Fruit fly (Drosophila melanogaster) whole organism, embryonic: ENCODE results near the gene Trf4-1.

ENCODE experiments used
- B-H2 ChIP-seq: fragments of 200-800 bp; sonication (Bioruptor generic); optimal IDR thresholded peaks from 2 replicates; lab custom pipeline; 2018; ENCODE audit warnings: missing biosample characterization, mild to moderate bottlenecking, missing genetic modification characterization
- Bteb2 ChIP-seq: fragments of 200-800 bp; sonication (Bioruptor generic); optimal IDR thresholded peaks from 2 replicates; lab custom pipeline; 2016; ENCODE audit warnings: missing biosample characterization, missing genetic modification characterization
- CG10267 ChIP-seq: fragments of 200-800 bp; sonication (Bioruptor generic); optimal IDR thresholded peaks from 2 replicates; lab custom pipeline; 2018; ENCODE audit warnings: missing biosample characterization, mild to moderate bottlenecking, missing genetic modification characterization, moderate library complexity
- CG10431 ChIP-seq: fragments of 200-800 bp; sonication (Bioruptor generic); optimal IDR thresholded peaks from 3 replicates; lab custom pipeline; 2018; ENCODE audit warnings: missing biosample characterization, mild to moderate bottlenecking, missing genetic modification characterization
- CG10462 ChIP-seq: fragments of 200-800 bp; sonication (Bioruptor generic); optimal IDR thresholded peaks from 2 replicates; lab custom pipeline; 2016; ENCODE audit warnings: missing biosample characterization, missing genetic modification characterization
- CG11696 ChIP-seq: fragments of 200-800 bp; sonication (Bioruptor generic); IDR thresholded peaks from 2 replicates; pipeline ENCODE4 v1.3.6; 2022; ENCODE audit warnings: missing biosample characterization, missing genetic modification characterization
- CG1233 ChIP-seq: fragments of 200-800 bp; sonication (Bioruptor generic); optimal IDR thresholded peaks from 4 replicates; lab custom pipeline; 2018; ENCODE audit warnings: missing biosample characterization, mild to moderate bottlenecking, missing genetic modification characterization
- CG13123 ChIP-seq: fragments of 200-800 bp; sonication (Bioruptor generic); optimal IDR thresholded peaks from 2 replicates; lab custom pipeline; 2016; ENCODE audit warnings: missing biosample characterization, missing genetic modification characterization
- CG13296 ChIP-seq: fragments of 200-800 bp; sonication (Bioruptor generic); optimal IDR thresholded peaks from 3 replicates; lab custom pipeline; 2018; ENCODE audit warnings: missing biosample characterization, mild to moderate bottlenecking, missing genetic modification characterization
- CG14050 ChIP-seq: fragments of 200-800 bp; sonication (Bioruptor generic); IDR thresholded peaks from 3 replicates; pipeline ENCODE4 v1.3.6; 2022; ENCODE audit warnings: missing biosample characterization, missing genetic modification characterization
- CG16863 ChIP-seq: fragments of 200-800 bp; sonication (Bioruptor generic); optimal IDR thresholded peaks from 3 replicates; lab custom pipeline; 2016; ENCODE audit warnings: missing biosample characterization, missing genetic modification characterization
- CG17568 ChIP-seq: fragments of 200-800 bp; sonication (Bioruptor generic); optimal IDR thresholded peaks from 2 replicates; lab custom pipeline; 2018; ENCODE audit warnings: missing biosample characterization, mild to moderate bottlenecking, missing genetic modification characterization, moderate library complexity
- CG18764 ChIP-seq: fragments of 200-800 bp; sonication (Bioruptor generic); optimal IDR thresholded peaks from 3 replicates; lab custom pipeline; 2016; ENCODE audit warnings: missing biosample characterization, missing genetic modification characterization
- CG2116 ChIP-seq: fragments of 200-800 bp; sonication (Bioruptor generic); optimal IDR thresholded peaks from 3 replicates; lab custom pipeline; 2018; ENCODE audit warnings: missing biosample characterization, mild to moderate bottlenecking, missing genetic modification characterization
- CG34376 ChIP-seq: fragments of 200-800 bp; sonication (Bioruptor generic); optimal IDR thresholded peaks from 2 replicates; lab custom pipeline; 2018; ENCODE audit warnings: missing biosample characterization, mild to moderate bottlenecking, missing genetic modification characterization
- CG3995 ChIP-seq: fragments of 200-800 bp; sonication (Bioruptor generic); optimal IDR thresholded peaks from 3 replicates; lab custom pipeline; 2016; ENCODE audit warnings: missing biosample characterization, missing genetic modification characterization
- CG42726 ChIP-seq: fragments of 200-800 bp; sonication (Bioruptor generic); IDR thresholded peaks from 2 replicates; pipeline ENCODE4 v1.3.6; 2022; ENCODE audit warnings: missing biosample characterization, missing genetic modification characterization; ENCODE audit not compliant: partially characterized antibody
- CG5180 ChIP-seq: fragments of 200-800 bp; sonication (Bioruptor generic); optimal IDR thresholded peaks from 3 replicates; lab custom pipeline; 2017; ENCODE audit warnings: missing biosample characterization, missing genetic modification characterization, mild to moderate bottlenecking, moderate library complexity, missing genetic modification reagents
- CG6654 ChIP-seq: fragments of 200-800 bp; sonication (Bioruptor generic); optimal IDR thresholded peaks from 2 replicates; lab custom pipeline; 2017; ENCODE audit warnings: missing biosample characterization, mild to moderate bottlenecking, missing genetic modification characterization
- CG7271 ChIP-seq: fragments of 200-800 bp; sonication (Bioruptor generic); optimal IDR thresholded peaks from 2 replicates; lab custom pipeline; 2018; ENCODE audit warnings: missing biosample characterization, mild to moderate bottlenecking, missing genetic modification characterization, moderate library complexity
- CG7745 ChIP-seq: fragments of 200-800 bp; sonication (Bioruptor generic); optimal IDR thresholded peaks from 2 replicates; lab custom pipeline; 2018; ENCODE audit warnings: missing biosample characterization, mild to moderate bottlenecking, missing genetic modification characterization, moderate library complexity
- CG8924 ChIP-seq: fragments of 200-800 bp; optimal IDR thresholded peaks from 3 replicates; lab custom pipeline; 2019; ENCODE audit warnings: missing biosample characterization, mild to moderate bottlenecking, missing genetic modification characterization, moderate library complexity
- CG9215 ChIP-seq: fragments of 200-800 bp; sonication (Bioruptor generic); IDR thresholded peaks from 2 replicates; pipeline ENCODE4 v1.3.6; 2022; ENCODE audit warnings: missing biosample characterization, missing genetic modification characterization
- CG9609 ChIP-seq: fragments of 200-800 bp; sonication (Bioruptor generic); optimal IDR thresholded peaks from 3 replicates; lab custom pipeline; 2016; ENCODE audit warnings: missing biosample characterization, missing genetic modification characterization
- Dip2 ChIP-seq: fragments of 200-800 bp; sonication (Bioruptor generic); IDR thresholded peaks from 2 replicates; pipeline ENCODE4 v1.3.6; 2022; ENCODE audit warnings: missing biosample characterization, missing genetic modification characterization
- Hand ChIP-seq: fragments of 200-800 bp; sonication (Bioruptor generic); optimal IDR thresholded peaks from 2 replicates; lab custom pipeline; 2017; ENCODE audit warnings: mild to moderate bottlenecking, missing biosample characterization, missing genetic modification reagents, missing genetic modification characterization
- Hr51 ChIP-seq, 2 experiments: fragments of 200-800 bp; sonication (Bioruptor generic); optimal IDR thresholded peaks; 2 replicates in 1 of 2; 3 replicates in 1 of 2; lab custom pipeline; 2016 to 2018; ENCODE audit warnings: missing biosample characterization in 2 of 2, missing genetic modification characterization in 2 of 2, mild to moderate bottlenecking in 1 of 2, moderate library complexity in 1 of 2
- Lpt ChIP-seq: fragments of >200 bp; optimal IDR thresholded peaks from 2 replicates; lab custom pipeline; 2018; ENCODE audit warnings: missing biosample characterization, missing genetic modification characterization
- Med ChIP-seq: fragments of 200-800 bp; sonication (Bioruptor generic); peaks from one replicate; lab custom pipeline; 2016; ENCODE audit warnings: missing biosample characterization, missing genetic modification characterization, mild to moderate bottlenecking, inconsistent platforms, moderate library complexity
- Nf-YA ChIP-seq: fragments of 200-800 bp; sonication (Bioruptor generic); IDR thresholded peaks from 2 replicates; pipeline ENCODE4 v1.3.6; 2022; ENCODE audit warnings: missing biosample characterization, missing genetic modification characterization
- Nf-YB ChIP-seq: fragments of 200-800 bp; sonication (Bioruptor generic); optimal IDR thresholded peaks from 3 replicates; lab custom pipeline; 2019; ENCODE audit warnings: missing biosample characterization, mild to moderate bottlenecking, missing genetic modification characterization, moderate library complexity
- Tbp ChIP-seq: fragments of >200 bp; optimal IDR thresholded peaks from 2 replicates; lab custom pipeline; 2018; ENCODE audit warnings: missing biosample characterization, missing genetic modification characterization
- Usf ChIP-seq: fragments of 200-800 bp; sonication (Bioruptor generic); optimal IDR thresholded peaks from 2 replicates; lab custom pipeline; 2017; ENCODE audit warnings: missing genotype, missing biosample characterization, missing genetic modification characterization
- ap ChIP-seq: fragments of 200-800 bp; sonication (Bioruptor generic); IDR thresholded peaks from 2 replicates; pipeline ENCODE4 v1.3.6; 2022; ENCODE audit warnings: missing biosample characterization, missing genetic modification characterization
- ara ChIP-seq: fragments of 200-800 bp; sonication (Bioruptor generic); IDR thresholded peaks from 2 replicates; pipeline ENCODE4 v1.3.6; 2022; ENCODE audit warnings: missing biosample characterization, missing genetic modification characterization
- disco-r ChIP-seq: fragments of 200-800 bp; sonication (Bioruptor generic); optimal IDR thresholded peaks from 2 replicates; lab custom pipeline; 2016; ENCODE audit warnings: missing biosample characterization, missing genetic modification characterization
- gce ChIP-seq: fragments of 200-800 bp; sonication (Bioruptor generic); IDR thresholded peaks from 3 replicates; pipeline ENCODE4 v1.3.6; 2022; ENCODE audit warnings: missing biosample characterization, missing genetic modification characterization
- gsb-n ChIP-seq: fragments of 200-800 bp; sonication (Bioruptor generic); optimal IDR thresholded peaks from 3 replicates; lab custom pipeline; 2018; ENCODE audit warnings: missing biosample characterization, mild to moderate bottlenecking, missing genetic modification characterization
- her ChIP-seq: fragments of 200-800 bp; sonication (Bioruptor generic); optimal IDR thresholded peaks from 2 replicates; lab custom pipeline; 2016; ENCODE audit warnings: missing biosample characterization, missing genetic modification characterization
- lmd ChIP-seq: fragments of 200-800 bp; sonication (Bioruptor generic); IDR thresholded peaks from 2 replicates; pipeline ENCODE4 v1.3.6; 2022; ENCODE audit warnings: missing biosample characterization, missing genetic modification characterization
- org-1 ChIP-seq: fragments of 200-800 bp; sonication (Bioruptor generic); optimal IDR thresholded peaks from 2 replicates; lab custom pipeline; 2017; ENCODE audit warnings: missing biosample characterization, missing genetic modification characterization
- pan ChIP-seq, 4 experiments: fragments of >200 bp in 3 of 4; fragments of 200-800 bp in 1 of 4; sonication (Bioruptor generic) in 1 of 4; optimal IDR thresholded peaks in 3 of 4; IDR thresholded peaks in 1 of 4; 2 replicates each; pipeline versions ENCODE4 v1.3.6 to Lab custom; 2017 to 2022; ENCODE audit warnings: missing biosample characterization in 2 of 4, missing genetic modification characterization in 2 of 4, mixed read lengths in 1 of 4
- pfk ChIP-seq: fragments of 200-800 bp; sonication (Bioruptor generic); optimal IDR thresholded peaks from 2 replicates; lab custom pipeline; 2018; ENCODE audit warnings: missing biosample characterization, mild to moderate bottlenecking, missing genetic modification characterization, moderate library complexity
- pnt ChIP-seq: fragments of 200-800 bp; sonication (Bioruptor generic); optimal IDR thresholded peaks from 3 replicates; lab custom pipeline; 2016; ENCODE audit warnings: missing biosample characterization, missing genetic modification characterization
- ro ChIP-seq: fragments of 200-800 bp; sonication (Bioruptor generic); IDR thresholded peaks from 2 replicates; pipeline ENCODE4 v1.3.6; 2022; ENCODE audit warnings: missing biosample characterization, missing genetic modification characterization
- row ChIP-seq: fragments of 200-800 bp; sonication (Bioruptor generic); IDR thresholded peaks from 3 replicates; pipeline ENCODE4 v1.3.6; 2022; ENCODE audit warnings: missing biosample characterization, missing genetic modification characterization
- tll ChIP-seq, 2 experiments: fragments of 200-800 bp in 1 of 2; fragments of >200 bp in 1 of 2; sonication (Bioruptor generic) in 1 of 2; optimal IDR thresholded peaks; 2 replicates each; lab custom pipeline; 2017 to 2019; ENCODE audit warnings: missing biosample characterization in 2 of 2, missing genetic modification characterization in 2 of 2, mild to moderate bottlenecking in 1 of 2, moderate library complexity in 1 of 2
- tx ChIP-seq: fragments of 200-800 bp; sonication (Bioruptor generic); optimal IDR thresholded peaks from 2 replicates; lab custom pipeline; 2016; ENCODE audit warnings: missing biosample characterization, missing genetic modification characterization
- wor ChIP-seq: fragments of 200-800 bp; sonication (Bioruptor generic); IDR thresholded peaks from 2 replicates; pipeline ENCODE4 v1.3.6; 2022; ENCODE audit warnings: missing biosample characterization, missing genetic modification characterization
- z ChIP-seq: fragments of 200-800 bp; sonication (Bioruptor generic); IDR thresholded peaks from 3 replicates; pipeline ENCODE4 v1.3.6; 2022; ENCODE audit warnings: missing biosample characterization, missing genetic modification characterization

Trf4-1 gene

DNA sequence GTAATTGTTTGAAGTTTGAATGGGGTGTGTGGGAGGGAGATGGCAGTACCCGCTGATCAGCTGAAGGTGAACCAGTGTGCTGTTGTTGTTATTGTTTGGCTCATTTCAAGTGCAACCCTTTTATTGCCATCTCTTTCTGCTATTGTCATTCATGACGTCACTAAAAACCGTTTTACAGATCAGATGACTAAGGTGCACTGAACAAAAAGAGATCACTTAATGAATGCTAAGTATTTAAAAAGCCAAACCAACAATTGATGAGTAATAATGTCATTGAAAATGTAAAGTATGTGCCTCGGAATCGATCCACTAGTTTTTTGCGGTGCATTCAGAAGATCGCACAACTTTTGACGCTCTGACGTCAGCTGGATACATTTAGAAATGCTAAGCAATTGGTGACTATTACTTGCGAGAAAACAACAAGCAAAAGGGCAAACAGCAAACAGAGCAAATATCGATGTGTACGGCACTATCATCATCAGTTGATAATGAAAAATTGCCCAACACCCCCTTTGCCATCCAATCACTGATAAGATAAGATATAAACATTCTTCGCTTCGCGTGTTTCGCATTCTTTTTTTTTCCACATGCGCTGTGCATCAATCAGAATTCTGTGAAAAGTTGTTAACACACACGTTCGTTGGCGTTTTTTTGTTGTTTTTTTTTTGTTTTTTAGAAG lies 14.7 kb downstream of the Trf4-1 start (continued):
- TF ChIP-seq CG17568 (no peak), B-H2 (GFP tag; lab: Kevin White, UChicago) (no peak), CG18764 (GFP tag; lab: Kevin White, UChicago) (no peak), CG13123 (no peak), CG42726 (GFP tag; lab: Robert Waterston, UW) (no peak), Tbp (no peak), CG10431 (GFP tag; lab: Kevin White, UChicago) (no peak), CG14050 (GFP tag; lab: Robert Waterston, UW) (no peak), wor (GFP tag; lab: Robert Waterston, UW) (no peak), lmd (GFP tag; lab: Robert Waterston, UW) (peak; percentile 31; the same call in 1 of the 2 replicates), Hand (GFP tag; lab: Kevin White, UChicago) (no peak), CG2116 (GFP tag; lab: Kevin White, UChicago) (peak; percentile 29), disco-r (GFP tag; lab: Kevin White, UChicago) (no peak), CG3995 (GFP tag; lab: Kevin White, UChicago) (no peak), CG10267 (tag; lab: Kevin White, UChicago) (no peak), org-1 (peak; percentile 44), CG9215 (GFP tag; lab: Robert Waterston, UW) (no peak), tx (peak; percentile 13), Dip2 (GFP tag; lab: Robert Waterston, UW) (no peak), CG7745 (tag; lab: Kevin White, UChicago) (no peak), ro (GFP tag; lab: Robert Waterston, UW) (no peak), z (GFP tag; lab: Robert Waterston, UW) (no peak), CG5180 (GFP tag; lab: Kevin White, UChicago) (no peak), Nf-YA (GFP tag; lab: Robert Waterston, UW) (no peak), CG9609 (no peak), her (GFP tag; lab: Kevin White, UChicago) (peak; percentile 64), Lpt (GFP tag; lab: Kevin White, UChicago) (no peak), pnt (GFP tag; lab: Kevin White, UChicago) (no peak), row (GFP tag; lab: Robert Waterston, UW) (peak; percentile 53), pan (optimal IDR thresholded peaks at IDR 0.05; lab: Kevin White, UChicago) (no peak), pan (GFP tag; optimal IDR thresholded peaks at IDR 0.05 in 1 of 2, IDR thresholded peaks at IDR 0.05 in 1 of 2) (peak in 1 of 2 experiments; percentile 50), CG6654 (no peak), CG8924 (tag; lab: Kevin White, UChicago) (peak; percentile 41), CG13296 (GFP tag; lab: Kevin White, UChicago) (no peak), Nf-YB (GFP tag; lab: Kevin White, UChicago) (no peak), CG1233 (GFP tag; lab: Kevin White, UChicago) (no peak), Med (GFP tag; lab: Kevin White, UChicago) (peak; percentile 88), ap (GFP tag; lab: Robert Waterston, UW) (no peak), CG7271 (no peak), CG34376 (GFP tag; lab: Kevin White, UChicago) (no peak), CG10462 (GFP tag; lab: Kevin White, UChicago) (no peak), tll (GFP tag; optimal IDR thresholded peaks at IDR 0.05; lab: Kevin White, UChicago) (no peak), gce (GFP tag; lab: Robert Waterston, UW) (no peak), gsb-n (no peak), CG16863 (GFP tag; lab: Kevin White, UChicago) (peak; percentile 9), pfk (GFP tag; lab: Kevin White, UChicago) (no peak), CG11696 (GFP tag; lab: Robert Waterston, UW) (no peak), Usf (GFP tag; lab: Kevin White, UChicago) (no peak), Hr51 (GFP tag; optimal IDR thresholded peaks at IDR 0.05; lab: Kevin White, UChicago) (peak; percentile 9 to 40), ara (GFP tag; lab: Robert Waterston, UW) (no peak), Bteb2 (peak; percentile 14)
